Fruit fly (Drosophila melanogaster): ENCODE measurements around the gene CG8043.

The CG8043 gene

dm6 chr3R:8673803-8674234 lies 2.9 kb upstream of the CG8043 start, which contains the start of gene mRpL19 (continued):
- TF ChIP-seq CG4820 (GFP tag; optimal IDR thresholded peaks at IDR 0.05) (no peak), CG2116 (GFP tag; optimal IDR thresholded peaks at IDR 0.05) (peak; percentile 62), CG15269 (tag; optimal IDR thresholded peaks at IDR 0.05) (peak; percentile 62), CG6854 (GFP tag; optimal IDR thresholded peaks at IDR 0.05) (no peak), lmd (GFP tag; IDR thresholded peaks at IDR 0.05) (no peak), CG32767 (GFP tag; IDR thresholded peaks at IDR 0.05) (no peak), CG14860 (GFP tag; IDR thresholded peaks at IDR 0.05; ENCODE audit: partially characterized antibody) (no peak), ERR (GFP tag; optimal IDR thresholded peaks at IDR 0.05) (no peak), Kr (GFP tag; optimal IDR thresholded peaks at IDR 0.05) (peak; percentile 45), CG9727 (GFP tag; optimal IDR thresholded peaks at IDR 0.05) (peak; percentile 26), en (GFP tag; optimal IDR thresholded peaks at IDR 0.05) (no peak), CG8478 (optimal IDR thresholded peaks at IDR 0.05) (no peak), Optix (GFP tag; IDR thresholded peaks at IDR 0.05) (no peak), CG12299 (tag; optimal IDR thresholded peaks at IDR 0.05) (peak; percentile 58), CG10654 (GFP tag; optimal IDR thresholded peaks at IDR 0.05) (peak; percentile 10), CG17829 (tag; optimal IDR thresholded peaks at IDR 0.05) (peak; percentile 69), ab (GFP tag; optimal IDR thresholded peaks at IDR 0.05) (no peak), sima (GFP tag; optimal IDR thresholded peaks at IDR 0.05) (no peak), CG13296 (GFP tag; optimal IDR thresholded peaks at IDR 0.05) (peak; percentile 69), sqz (GFP tag; optimal IDR thresholded peaks at IDR 0.05) (peak; percentile 54), CG7271 (tag; optimal IDR thresholded peaks at IDR 0.05) (peak; percentile 45), CG1832 (GFP tag; optimal IDR thresholded peaks at IDR 0.05) (no peak), Hr51 (GFP tag; optimal IDR thresholded peaks at IDR 0.05) (peak in 1 of 2 experiments; percentile 48), insv (GFP tag; optimal IDR thresholded peaks at IDR 0.05) (peak in 1 of 2 experiments; percentile 23), CG7987 (GFP tag; optimal IDR thresholded peaks at IDR 0.05) (no peak), bbx (GFP tag; IDR thresholded peaks at IDR 0.05; ENCODE audit: partially characterized antibody) (peak; percentile 81), zf30C (GFP tag; optimal IDR thresholded peaks at IDR 0.05) (no peak), CG34224 (GFP tag; IDR thresholded peaks at IDR 0.05; ENCODE audit: partially characterized antibody) (peak; percentile 53; the same call in 2 of the 3 replicates), zfh1 (GFP tag; IDR thresholded peaks at IDR 0.05) (no peak), unc-4 (GFP tag; IDR thresholded peaks at IDR 0.05; ENCODE audit: partially characterized antibody) (peak; percentile 70), amos (GFP tag; IDR thresholded peaks at IDR 0.05; ENCODE audit: partially characterized antibody) (peak; percentile 65; the same call in 1 of the 2 replicates), CG14667 (GFP tag; IDR thresholded peaks at IDR 0.05) (no peak), CG30431 (GFP tag; optimal IDR thresholded peaks at IDR 0.05) (no peak), CG5245 (GFP tag; optimal IDR thresholded peaks at IDR 0.05) (no peak), CG7372 (GFP tag; IDR thresholded peaks at IDR 0.05) (no peak), slbo (GFP tag; IDR thresholded peaks at IDR 0.05) (peak; percentile 22; the same call in 1 of the 2 replicates), jigr1 (GFP tag; IDR thresholded peaks at IDR 0.05) (peak; percentile 53; the same call in 1 of the 3 replicates), CG14014 (GFP tag; IDR thresholded peaks at IDR 0.05) (peak; percentile 13; the same call in 1 of the 2 replicates), chinmo (GFP tag; IDR thresholded peaks at IDR 0.05; ENCODE audit: partially characterized antibody) (0 out of 4 replicates have a peak, but pooled peaks have one; percentile 40), CG6272 (GFP tag; IDR thresholded peaks at IDR 0.05) (no peak), Six4 (GFP tag; optimal IDR thresholded peaks at IDR 0.05) (peak; percentile 5), repo (GFP tag; optimal IDR thresholded peaks at IDR 0.05) (no peak), Hr3 (GFP tag; optimal IDR thresholded peaks at IDR 0.05) (peak; percentile 18), stc (GFP tag; IDR thresholded peaks at IDR 0.05) (no peak), CG2712 (tag; optimal IDR thresholded peaks at IDR 0.05) (peak; percentile 73), inv (GFP tag; IDR thresholded peaks at IDR 0.05; ENCODE audit: partially characterized antibody) (0 out of 2 replicates have a peak, but pooled peaks have one; percentile 6), CG15011 (GFP tag; optimal IDR thresholded peaks at IDR 0.05) (no peak), Tbp (GFP tag; optimal IDR thresholded peaks at IDR 0.05) (no peak), nmo (GFP tag; optimal IDR thresholded peaks at IDR 0.05) (peak; percentile 52), Nf-YB (GFP tag; optimal IDR thresholded peaks at IDR 0.05) (peak; percentile 37), her (GFP tag; optimal IDR thresholded peaks at IDR 0.05) (no peak)
